Worm (Caenorhabditis elegans) whole organism, L1 larva: ENCODE data around the gene F53H4.3.

ENCODE experiments used
- C34B4.2 ChIP-seq: sonication (generic microtip); optimal IDR thresholded peaks from 2 replicates; lab custom pipeline; 2017; ENCODE audit warnings: mild to moderate bottlenecking, missing genetic modification characterization, missing compliant biosample characterization
- F16B12.6 ChIP-seq: fragments of 150-350 bp; optimal IDR thresholded peaks from 2 replicates; lab custom pipeline; 2014; ENCODE audit warnings: missing biosample characterization, missing genetic modification characterization
- Y116A8C.19 ChIP-seq: sonication (generic microtip); optimal IDR thresholded peaks from 2 replicates; lab custom pipeline; 2016; ENCODE audit warnings: missing compliant biosample characterization, missing genetic modification characterization, borderline replicate concordance
- blmp-1 ChIP-seq: fragments of 150-350 bp; optimal IDR thresholded peaks from 2 replicates; lab custom pipeline; 2014; ENCODE audit warnings: missing biosample characterization, missing genetic modification characterization
- ceh-63 ChIP-seq: fragments of 200-800 bp; sonication (Bioruptor generic); optimal IDR thresholded peaks from 2 replicates; lab custom pipeline; 2018; ENCODE audit warnings: mild to moderate bottlenecking, missing genetic modification characterization, missing compliant biosample characterization
- ceh-8 ChIP-seq: fragments of 200-800 bp; sonication (Bioruptor generic); optimal IDR thresholded peaks from 2 replicates; lab custom pipeline; 2018; ENCODE audit warnings: mild to moderate bottlenecking, missing genetic modification characterization, moderate library complexity, missing compliant biosample characterization
- ceh-82 ChIP-seq, 3 experiments: fragments of 150-350 bp in 1 of 3; sonication (generic microtip) in 2 of 3; optimal IDR thresholded peaks; 2 replicates each; lab custom pipeline; 2014 to 2017; ENCODE audit warnings: missing biosample characterization in 3 of 3, missing genetic modification characterization in 3 of 3
- ceh-88 ChIP-seq: fragments of 200-800 bp; sonication (Bioruptor generic); IDR thresholded peaks from 2 replicates; pipeline ENCODE4 v1.3.6; 2022; ENCODE audit warnings: missing genetic modification characterization, missing compliant biosample characterization
- ceh-90 ChIP-seq: sonication (generic microtip); optimal IDR thresholded peaks from 2 replicates; lab custom pipeline; 2016; ENCODE audit warnings: missing genetic modification characterization, missing compliant biosample characterization
- dpl-1 ChIP-seq, 3 experiments: fragments of 150-350 bp in 2 of 3; sonication (generic microtip) in 1 of 3; optimal IDR thresholded peaks; 2 replicates each; lab custom pipeline; 2014 to 2017; ENCODE audit warnings: missing biosample characterization in 3 of 3, missing genetic modification characterization in 3 of 3, missing genetic modification reagents in 3 of 3
- dsc-1 ChIP-seq: sonication (generic microtip); optimal IDR thresholded peaks from 2 replicates; lab custom pipeline; 2016; ENCODE audit warnings: mild to moderate bottlenecking, missing genetic modification characterization, missing compliant biosample characterization
- efl-1 ChIP-seq, 4 experiments: fragments of 150-350 bp; optimal IDR thresholded peaks in 3 of 4; peaks in 1 of 4; 1 replicate in 1 of 4; 2 replicates in 3 of 4; lab custom pipeline; 2014; ENCODE audit warnings: missing biosample characterization in 2 of 4, missing genetic modification characterization in 2 of 4, missing genetic modification reagents in 2 of 4
- efl-3 ChIP-seq: fragments of 200-800 bp; sonication (Bioruptor generic); optimal IDR thresholded peaks from 2 replicates; lab custom pipeline; 2018; ENCODE audit warnings: mild to moderate bottlenecking, missing genetic modification characterization, missing compliant biosample characterization
- egl-27 ChIP-seq, 2 experiments: fragments of 150-350 bp in 1 of 2; sonication (generic microtip); optimal IDR thresholded peaks; 3 replicates each; lab custom pipeline; 2017 to 2018; ENCODE audit warnings: missing biosample characterization in 2 of 2, missing genetic modification characterization in 2 of 2, missing genetic modification reagents in 2 of 2
- elt-2 ChIP-seq: sonication (generic microtip); optimal IDR thresholded peaks from 2 replicates; lab custom pipeline; 2016; ENCODE audit warnings: missing genetic modification characterization, mild to moderate bottlenecking, inconsistent platforms, missing compliant biosample characterization, missing genetic modification reagents
- ets-5 ChIP-seq: fragments of 200-800 bp; sonication (Bioruptor generic); IDR thresholded peaks from 2 replicates; pipeline ENCODE4 v1.3.6; 2022; ENCODE audit warnings: missing genetic modification characterization, missing compliant biosample characterization
- fkh-10 ChIP-seq: sonication (generic microtip); optimal IDR thresholded peaks from 2 replicates; lab custom pipeline; 2017; ENCODE audit warnings: missing biosample characterization, missing genetic modification reagents, missing genetic modification characterization
- fkh-8 ChIP-seq: sonication (generic microtip); optimal IDR thresholded peaks from 2 replicates; lab custom pipeline; 2016; ENCODE audit warnings: mild to moderate bottlenecking, missing genetic modification characterization, missing compliant biosample characterization
- fos-1 ChIP-seq: fragments of 150-350 bp; optimal IDR thresholded peaks from 2 replicates; lab custom pipeline; 2014; ENCODE audit warnings: missing biosample characterization, missing genetic modification characterization
- hlh-4 ChIP-seq: sonication (generic microtip); optimal IDR thresholded peaks from 2 replicates; lab custom pipeline; 2016; ENCODE audit warnings: mild to moderate bottlenecking, missing genetic modification characterization, missing compliant biosample characterization
- irx-1 ChIP-seq: sonication (generic microtip); optimal IDR thresholded peaks from 2 replicates; lab custom pipeline; 2016; ENCODE audit warnings: missing genetic modification characterization, missing compliant biosample characterization
- lin-14 ChIP-seq: fragments of 200-800 bp; sonication (Bioruptor generic); optimal IDR thresholded peaks from 2 replicates; lab custom pipeline; 2018; ENCODE audit warnings: mild to moderate bottlenecking, missing genetic modification characterization, moderate library complexity, missing compliant biosample characterization
- lin-15B ChIP-seq: fragments of 150-350 bp; sonication (generic microtip); optimal IDR thresholded peaks from 3 replicates; lab custom pipeline; 2014; ENCODE audit warnings: missing biosample characterization, missing genetic modification characterization
- lin-35 ChIP-seq, 2 experiments: fragments of 150-350 bp; optimal IDR thresholded peaks; 2 replicates each; lab custom pipeline; 2014; ENCODE audit warnings: missing biosample characterization in 2 of 2, missing genetic modification characterization in 2 of 2, missing genetic modification reagents in 2 of 2
- lir-3 ChIP-seq: sonication (generic microtip); optimal IDR thresholded peaks from 2 replicates; lab custom pipeline; 2016; ENCODE audit warnings: mild to moderate bottlenecking, missing genetic modification characterization, moderate library complexity, missing compliant biosample characterization; ENCODE audit not compliant: poor library complexity
- lsy-2 ChIP-seq, 2 experiments: fragments of 150-350 bp; optimal IDR thresholded peaks; 2 replicates each; lab custom pipeline; 2014; ENCODE audit warnings: missing biosample characterization in 2 of 2, missing genetic modification characterization in 2 of 2
- mdl-1 ChIP-seq, 2 experiments: fragments of 150-350 bp; optimal IDR thresholded peaks; 2 replicates each; lab custom pipeline; 2014 to 2017; ENCODE audit warnings: missing biosample characterization in 2 of 2, missing genetic modification characterization in 2 of 2, inconsistent platforms in 1 of 2
- mep-1 ChIP-seq: fragments of 150-350 bp; optimal IDR thresholded peaks from 2 replicates; lab custom pipeline; 2014; ENCODE audit warnings: missing biosample characterization, missing genetic modification characterization
- nhr-11 ChIP-seq: fragments of 150-350 bp; optimal IDR thresholded peaks from 2 replicates; lab custom pipeline; 2014; ENCODE audit warnings: missing biosample characterization, missing genetic modification characterization
- nhr-12 ChIP-seq: sonication (generic microtip); optimal IDR thresholded peaks from 2 replicates; lab custom pipeline; 2017; ENCODE audit warnings: missing biosample characterization, missing genetic modification characterization
- nhr-237 ChIP-seq: fragments of 150-350 bp; optimal IDR thresholded peaks from 2 replicates; lab custom pipeline; 2014; ENCODE audit warnings: missing biosample characterization, missing genetic modification characterization
- nhr-47 ChIP-seq: sonication (generic microtip); optimal IDR thresholded peaks from 2 replicates; lab custom pipeline; 2016; ENCODE audit warnings: mild to moderate bottlenecking, missing genetic modification characterization, moderate library complexity, missing compliant biosample characterization
- nhr-85 ChIP-seq: sonication (generic microtip); peaks from one replicate; lab custom pipeline; 2016; ENCODE audit warnings: missing genetic modification characterization, inconsistent platforms, missing compliant biosample characterization
- pag-3 ChIP-seq: sonication (generic microtip); optimal IDR thresholded peaks from 2 replicates; lab custom pipeline; 2017; ENCODE audit warnings: missing genetic modification characterization, mild to moderate bottlenecking, missing compliant biosample characterization, antibody characterized with exemption, borderline replicate concordance; ENCODE audit not compliant: insufficient read depth
- pax-3 ChIP-seq: fragments of 200-800 bp; sonication (Bioruptor generic); optimal IDR thresholded peaks from 2 replicates; lab custom pipeline; 2018; ENCODE audit warnings: mild to moderate bottlenecking, missing genetic modification characterization, moderate library complexity, missing compliant biosample characterization
- pqm-1 ChIP-seq: sonication (generic microtip); optimal IDR thresholded peaks from 3 replicates; lab custom pipeline; 2017; ENCODE audit warnings: missing biosample characterization, missing genetic modification characterization
- rnt-1 ChIP-seq: sonication (generic microtip); optimal IDR thresholded peaks from 2 replicates; lab custom pipeline; 2016; ENCODE audit warnings: mild to moderate bottlenecking, missing genetic modification characterization, moderate library complexity, missing compliant biosample characterization
- sox-4 ChIP-seq: sonication (generic microtip); optimal IDR thresholded peaks from 2 replicates; lab custom pipeline; 2016; ENCODE audit warnings: missing genetic modification characterization, missing compliant biosample characterization
- tbx-2 ChIP-seq: sonication (generic microtip); optimal IDR thresholded peaks from 2 replicates; lab custom pipeline; 2016; ENCODE audit warnings: missing genetic modification characterization, missing compliant biosample characterization
- tlp-1 ChIP-seq: fragments of 150-350 bp; optimal IDR thresholded peaks from 2 replicates; lab custom pipeline; 2014; ENCODE audit warnings: missing biosample characterization, missing genetic modification characterization
- unc-30 ChIP-seq: sonication (generic microtip); optimal IDR thresholded peaks from 2 replicates; lab custom pipeline; 2017; ENCODE audit warnings: missing biosample characterization, missing genetic modification characterization
- unc-62 ChIP-seq: fragments of 150-350 bp; optimal IDR thresholded peaks from 2 replicates; lab custom pipeline; 2014; ENCODE audit warnings: missing biosample characterization, missing genetic modification reagents, missing genetic modification characterization
- unc-86 ChIP-seq: sonication (generic microtip); optimal IDR thresholded peaks from 2 replicates; lab custom pipeline; 2016; ENCODE audit warnings: missing genetic modification characterization, missing compliant biosample characterization
- unc-98 ChIP-seq: fragments of 200-800 bp; sonication (Bioruptor generic); IDR thresholded peaks from 2 replicates; pipeline ENCODE4 v1.3.6; 2022; ENCODE audit warnings: missing genetic modification characterization, missing compliant biosample characterization
- ztf-11 ChIP-seq, 2 experiments: sonication (generic microtip); optimal IDR thresholded peaks; 2 replicates each; lab custom pipeline; 2016 to 2017; ENCODE audit warnings: missing genetic modification characterization in 2 of 2, missing biosample characterization in 1 of 2, missing compliant biosample characterization in 1 of 2

F53H4.3 gene

ce11 chrX:15876936-15877335, 10.5 kb downstream of the F53H4.3 start:
- TF ChIP-seq pax-3: no peak
- TF ChIP-seq fkh-8: no peak
- peak; percentile 61 for TF ChIP-seq nhr-85 (tag; lab: Kevin White, UChicago)
- TF ChIP-seq lin-14: peak; percentile 38
- TF ChIP-seq dsc-1 (tag; lab: Kevin White, UChicago): no peak
- TF ChIP-seq nhr-12 (tag; lab: Kevin White, UChicago): no peak
- no peak for TF ChIP-seq tlp-1 (tag; lab: Kevin White, UChicago)

- TF ChIP-seq blmp-1 (tag; lab: Kevin White, UChicago) (peak; percentile 12), elt-2 (tag; lab: Kevin White, UChicago) (no peak)
- TF ChIP-seq, all 84 proteins: peak for 1
Observed at ce11 chrX:15869589-15869988, 17.8 kb downstream of the F53H4.3 start.

DNA sequence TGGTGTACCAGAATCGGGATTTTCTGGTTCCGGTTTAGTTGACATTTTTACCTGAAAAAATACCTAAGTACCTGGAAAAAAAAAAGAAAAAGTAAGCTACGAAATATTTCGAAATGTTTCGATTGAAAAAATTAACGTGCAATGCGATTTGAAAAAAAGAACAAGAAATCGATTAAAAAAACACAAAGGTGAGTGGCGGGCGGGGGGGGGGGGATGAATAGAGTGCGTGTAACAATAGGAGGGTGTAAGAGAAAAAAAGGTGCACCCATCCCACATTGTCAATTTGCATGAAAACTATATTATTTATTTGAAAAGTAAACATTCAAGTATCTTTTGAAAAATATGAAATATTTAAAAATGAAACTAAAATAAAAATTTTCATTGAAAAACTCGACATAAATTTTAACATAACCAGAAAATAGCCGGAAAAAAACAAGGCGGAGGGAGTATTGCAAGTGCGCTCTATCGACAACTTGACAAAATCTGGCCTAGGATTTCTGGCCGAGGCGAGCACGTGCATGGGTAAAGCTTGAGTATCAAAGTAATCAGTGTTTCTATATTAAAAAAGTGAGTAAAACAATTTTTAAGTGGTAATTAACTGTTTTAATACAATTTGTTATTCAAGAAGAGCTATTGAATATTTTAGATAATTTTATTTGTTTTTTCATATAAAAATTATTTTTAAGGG, 21.4 kb downstream of the F53H4.3 start, which contains the start of the genes csb-1 and F53H4.4:
Gene csb-1 (minus strand): TSS at position 51 of the 688 bp plus-strand sequence.
Gene F53H4.4 (plus strand): TSS at position 520 of the 688 bp plus-strand sequence.
- TF ChIP-seq ztf-11 (tag; optimal IDR thresholded peaks at IDR 0.05; lab: Kevin White, UChicago): peak in 1 of 2 experiments; percentile 42
- no peak for TF ChIP-seq ceh-63
- no peak for TF ChIP-seq efl-3 (GFP tag; lab: Kevin White, UChicago)
- no peak for TF ChIP-seq nhr-237 (tag; lab: Kevin White, UChicago)
- peak; percentile 78 for TF ChIP-seq fkh-8
- TF ChIP-seq lin-15B (tag; lab: Kevin White, UChicago): peak; percentile 79
- TF ChIP-seq nhr-47 (tag; lab: Kevin White, UChicago): peak; percentile 79
- no peak for TF ChIP-seq nhr-11 (tag; lab: Kevin White, UChicago)
- peak; percentile 48 for TF ChIP-seq sox-4 (tag; lab: Kevin White, UChicago)
- peak; percentile 38 for TF ChIP-seq fkh-10 (GFP tag; lab: Kevin White, UChicago)
- TF ChIP-seq F16B12.6 (tag; lab: Kevin White, UChicago): peak; percentile 17
- TF ChIP-seq unc-30: no peak
- peak; percentile 55 for TF ChIP-seq nhr-85 (tag; lab: Kevin White, UChicago)
- TF ChIP-seq blmp-1 (tag; lab: Kevin White, UChicago): peak; percentile 71
- TF ChIP-seq pag-3 (tag; lab: Kevin White, UChicago): peak; percentile 54
- peak; percentile 56 to 66 for TF ChIP-seq efl-1 (optimal IDR thresholded peaks at IDR 0.05; lab: Kevin White, UChicago)
- TF ChIP-seq efl-1 (GFP tag; optimal IDR thresholded peaks at IDR 0.05 in 1 of 2; lab: Kevin White, UChicago): peak in 1 of 2 experiments; percentile 49
- peak; percentile 84 for TF ChIP-seq mep-1 (tag; lab: Kevin White, UChicago)
- TF ChIP-seq lin-14: peak; percentile 90
- no peak for TF ChIP-seq C34B4.2
- TF ChIP-seq ceh-90: peak; percentile 47
- peak; percentile 88 for TF ChIP-seq rnt-1 (tag; lab: Kevin White, UChicago)
- peak; percentile 66 to 76 for TF ChIP-seq lin-35 (GFP tag; optimal IDR thresholded peaks at IDR 0.05; lab: Kevin White, UChicago)
- TF ChIP-seq lir-3 (tag; lab: Kevin White, UChicago): peak; percentile 80
- TF ChIP-seq Y116A8C.19 (tag; lab: Kevin White, UChicago): no peak
- TF ChIP-seq irx-1: peak; percentile 46
- peak; percentile 52 to 73 (median 59) for TF ChIP-seq dpl-1 (GFP tag; optimal IDR thresholded peaks at IDR 0.05; lab: Kevin White, UChicago)
- no peak for TF ChIP-seq ceh-88 (GFP tag; lab: Robert Waterston, UW)
- no peak for TF ChIP-seq tlp-1 (tag; lab: Kevin White, UChicago)
- TF ChIP-seq tbx-2 (tag; lab: Kevin White, UChicago): peak; percentile 75
- TF ChIP-seq pax-3: no peak
- peak; percentile 77 to 87 for TF ChIP-seq lsy-2 (tag; optimal IDR thresholded peaks at IDR 0.05; lab: Kevin White, UChicago)
- TF ChIP-seq ets-5 (GFP tag; lab: Robert Waterston, UW): no peak
- 0 out of 2 replicates have a peak, but pooled peaks have one; percentile 34 for TF ChIP-seq unc-98 (GFP tag; lab: Robert Waterston, UW)
- no peak for TF ChIP-seq ceh-8
- no peak for TF ChIP-seq fos-1 (tag; lab: Kevin White, UChicago)
- TF ChIP-seq unc-86 (tag; lab: Kevin White, UChicago): peak; percentile 36
- TF ChIP-seq hlh-4 (tag; lab: Kevin White, UChicago): no peak
- TF ChIP-seq egl-27 (tag; optimal IDR thresholded peaks at IDR 0.05; lab: Kevin White, UChicago): no peak
- TF ChIP-seq unc-62 (GFP tag; lab: Kevin White, UChicago): no peak
- no peak for TF ChIP-seq pqm-1 (tag; lab: Kevin White, UChicago)
- TF ChIP-seq mdl-1 (tag; optimal IDR thresholded peaks at IDR 0.05; lab: Kevin White, UChicago): peak; percentile 26 to 97
- peak in 2 of 3 experiments; percentile 30 to 62 for TF ChIP-seq ceh-82 (tag; optimal IDR thresholded peaks at IDR 0.05; lab: Kevin White, UChicago)
